Worm (Caenorhabditis elegans) whole organism, mixed stage, embryonic: ENCODE data around the gene Y39G8B.7.

ENCODE experiments used
- M03D4.4 ChIP-seq: sonication (generic microtip); optimal IDR thresholded peaks from 2 replicates; lab custom pipeline; 2017; ENCODE audit warnings: mild to moderate bottlenecking, missing genetic modification characterization, missing compliant biosample characterization
- lin-13 ChIP-seq: fragments of 150-350 bp; optimal IDR thresholded peaks from 2 replicates; lab custom pipeline; 2014; ENCODE audit warnings: missing biosample characterization, missing genetic modification characterization

- TF ChIP-seq lin-13 (tag; lab: Kevin White, UChicago): no peak
- no peak for TF ChIP-seq M03D4.4
These were observed 28.6 kb downstream of the Y39G8B.7 start, which contains the start of gene W07G1.7 for ce11 chrII:13966242-13966641.
